Fruit fly (Drosophila melanogaster) whole organism, embryonic: Measurements from ENCODE around the gene Seipin.

Experiments
- Atf6 ChIP-seq: fragments of 200-800 bp; sonication (Bioruptor generic); IDR thresholded peaks from 2 replicates; pipeline ENCODE4 v1.3.6; 2022; ENCODE audit warnings: missing biosample characterization, missing genetic modification characterization
- CG13287 ChIP-seq: fragments of 200-800 bp; sonication (Bioruptor generic); IDR thresholded peaks from 2 replicates; pipeline ENCODE4 v1.3.6; 2022; ENCODE audit warnings: missing biosample characterization, missing genetic modification characterization; ENCODE audit not compliant: partially characterized antibody
- CG13894 ChIP-seq: fragments of 200-800 bp; sonication (Bioruptor generic); optimal IDR thresholded peaks from 3 replicates; lab custom pipeline; 2018; ENCODE audit warnings: missing biosample characterization, mild to moderate bottlenecking, missing genetic modification characterization, moderate library complexity
- CG14050 ChIP-seq: fragments of 200-800 bp; sonication (Bioruptor generic); IDR thresholded peaks from 3 replicates; pipeline ENCODE4 v1.3.6; 2022; ENCODE audit warnings: missing biosample characterization, missing genetic modification characterization
- CG15601 ChIP-seq: fragments of 200-800 bp; sonication (Bioruptor generic); optimal IDR thresholded peaks from 3 replicates; lab custom pipeline; 2019; ENCODE audit warnings: missing biosample characterization, mild to moderate bottlenecking, missing genetic modification characterization, moderate library complexity
- CG16779 ChIP-seq: fragments of 200-800 bp; sonication (Bioruptor generic); IDR thresholded peaks from 2 replicates; pipeline ENCODE4 v1.3.6; 2022; ENCODE audit warnings: missing biosample characterization, missing genetic modification characterization
- CG18011 ChIP-seq: fragments of 200-800 bp; sonication (Bioruptor generic); optimal IDR thresholded peaks from 2 replicates; lab custom pipeline; 2017; ENCODE audit warnings: missing biosample characterization, missing genetic modification characterization, mild to moderate bottlenecking, moderate library complexity, missing genotype
- CG18764 ChIP-seq: fragments of 200-800 bp; sonication (Bioruptor generic); optimal IDR thresholded peaks from 3 replicates; lab custom pipeline; 2016; ENCODE audit warnings: missing biosample characterization, missing genetic modification characterization
- CG2875 ChIP-seq: fragments of 200-800 bp; sonication (Bioruptor generic); optimal IDR thresholded peaks from 2 replicates; lab custom pipeline; 2017; ENCODE audit warnings: missing biosample characterization, mild to moderate bottlenecking, missing genetic modification characterization, missing genetic modification reagents
- CG32767 ChIP-seq: fragments of 200-800 bp; sonication (Bioruptor generic); IDR thresholded peaks from 2 replicates; pipeline ENCODE4 v1.3.6; 2022; ENCODE audit warnings: missing biosample characterization, missing genetic modification characterization
- CG34224 ChIP-seq: fragments of 200-800 bp; sonication (Bioruptor generic); IDR thresholded peaks from 3 replicates; pipeline ENCODE4 v1.3.6; 2022; ENCODE audit warnings: missing biosample characterization, missing genetic modification characterization; ENCODE audit not compliant: partially characterized antibody
- CG4360 ChIP-seq: fragments of 200-800 bp; sonication (Bioruptor generic); IDR thresholded peaks from 2 replicates; pipeline ENCODE4 v1.3.6; 2022; ENCODE audit warnings: missing biosample characterization, missing genetic modification characterization
- CG4617 ChIP-seq: fragments of 200-800 bp; sonication (Bioruptor generic); optimal IDR thresholded peaks from 3 replicates; lab custom pipeline; 2016; ENCODE audit warnings: missing biosample characterization, missing genetic modification characterization, borderline replicate concordance
- CG9817 ChIP-seq: fragments of 200-800 bp; sonication (Bioruptor generic); optimal IDR thresholded peaks from 2 replicates; lab custom pipeline; 2018; ENCODE audit warnings: missing biosample characterization, mild to moderate bottlenecking, missing genetic modification characterization, moderate library complexity
- Dbx ChIP-seq: fragments of 200-800 bp; sonication (Bioruptor generic); IDR thresholded peaks from 3 replicates; pipeline ENCODE4 v1.3.6; 2022; ENCODE audit warnings: missing biosample characterization, missing genetic modification characterization
- Dek ChIP-seq: fragments of 200-800 bp; sonication (Bioruptor generic); optimal IDR thresholded peaks from 3 replicates; lab custom pipeline; 2019; ENCODE audit warnings: missing biosample characterization, mild to moderate bottlenecking, missing genetic modification characterization, moderate library complexity
- Dip2 ChIP-seq: fragments of 200-800 bp; sonication (Bioruptor generic); IDR thresholded peaks from 2 replicates; pipeline ENCODE4 v1.3.6; 2022; ENCODE audit warnings: missing biosample characterization, missing genetic modification characterization
- Fer1 ChIP-seq: fragments of 200-800 bp; sonication (Bioruptor generic); optimal IDR thresholded peaks from 2 replicates; lab custom pipeline; 2017; ENCODE audit warnings: missing biosample characterization, mild to moderate bottlenecking, missing genetic modification characterization
- HmgZ ChIP-seq: fragments of 200-800 bp; sonication (Bioruptor generic); optimal IDR thresholded peaks from 2 replicates; lab custom pipeline; 2018; ENCODE audit warnings: missing biosample characterization, mild to moderate bottlenecking, missing genetic modification characterization
- Hmx ChIP-seq: fragments of 200-800 bp; sonication (Bioruptor generic); optimal IDR thresholded peaks from 2 replicates; lab custom pipeline; 2016; ENCODE audit warnings: missing biosample characterization, missing genetic modification characterization
- Hr78 ChIP-seq, 2 experiments: fragments of 200-800 bp in 1 of 2; fragments of >200 bp in 1 of 2; sonication (Bioruptor generic) in 1 of 2; optimal IDR thresholded peaks; 2 replicates each; lab custom pipeline; 2017 to 2019; ENCODE audit warnings: missing biosample characterization in 2 of 2, missing genetic modification characterization in 2 of 2, mild to moderate bottlenecking in 1 of 2, moderate library complexity in 1 of 2
- Lhr ChIP-seq: fragments of 200-800 bp; sonication (Bioruptor generic); optimal IDR thresholded peaks from 3 replicates; lab custom pipeline; 2017; ENCODE audit warnings: mild to moderate bottlenecking, missing biosample characterization, missing genetic modification reagents, missing genetic modification characterization
- Meics ChIP-seq: fragments of 200-800 bp; sonication (Bioruptor generic); optimal IDR thresholded peaks from 2 replicates; lab custom pipeline; 2017; ENCODE audit warnings: missing biosample characterization, mild to moderate bottlenecking, missing genetic modification characterization
- NK7.1 ChIP-seq: fragments of 200-800 bp; sonication (Bioruptor generic); optimal IDR thresholded peaks from 3 replicates; lab custom pipeline; 2016; ENCODE audit warnings: missing biosample characterization, missing genetic modification characterization
- Poxn ChIP-seq: fragments of 200-800 bp; sonication (Bioruptor generic); IDR thresholded peaks from 2 replicates; pipeline ENCODE4 v1.3.6; 2022; ENCODE audit warnings: missing biosample characterization, missing genetic modification characterization
- Rx ChIP-seq: fragments of 200-800 bp; sonication (Bioruptor generic); IDR thresholded peaks from 2 replicates; pipeline ENCODE4 v1.3.6; 2022; ENCODE audit warnings: missing biosample characterization, missing genetic modification characterization
- Scr ChIP-seq: fragments of 200-800 bp; sonication (Bioruptor generic); IDR thresholded peaks from 2 replicates; pipeline ENCODE4 v1.3.6; 2022; ENCODE audit warnings: missing biosample characterization, missing genetic modification characterization; ENCODE audit not compliant: partially characterized antibody
- Sry-δ ChIP-seq: fragments of 200-800 bp; sonication (Bioruptor generic); optimal IDR thresholded peaks from 2 replicates; lab custom pipeline; 2016; ENCODE audit warnings: missing biosample characterization, missing genetic modification characterization
- Stat92E ChIP-seq, 3 experiments: fragments of >200 bp in 2 of 3; fragments of 200-800 bp in 1 of 3; sonication (Bioruptor generic) in 1 of 3; optimal IDR thresholded peaks; 2 replicates each; lab custom pipeline; 2017 to 2019; ENCODE audit warnings: missing biosample characterization in 3 of 3, missing genetic modification characterization in 3 of 3, mild to moderate bottlenecking in 1 of 3, moderate library complexity in 1 of 3
- TFAM ChIP-seq: fragments of 200-800 bp; sonication (Bioruptor generic); optimal IDR thresholded peaks from 2 replicates; lab custom pipeline; 2017; ENCODE audit warnings: missing biosample characterization, missing genetic modification characterization, inconsistent platforms
- Vsx1 ChIP-seq: fragments of 200-800 bp; sonication (Bioruptor generic); optimal IDR thresholded peaks from 2 replicates; lab custom pipeline; 2017; ENCODE audit warnings: missing biosample characterization, mild to moderate bottlenecking, missing genetic modification characterization, missing genetic modification reagents
- Xbp1 ChIP-seq: fragments of 200-800 bp; sonication (Bioruptor generic); optimal IDR thresholded peaks from 3 replicates; lab custom pipeline; 2016; ENCODE audit warnings: missing biosample characterization, mild to moderate bottlenecking, missing genetic modification characterization
- ap ChIP-seq: fragments of 200-800 bp; sonication (Bioruptor generic); IDR thresholded peaks from 2 replicates; pipeline ENCODE4 v1.3.6; 2022; ENCODE audit warnings: missing biosample characterization, missing genetic modification characterization
- cad ChIP-seq: fragments of >200 bp; optimal IDR thresholded peaks from 2 replicates; lab custom pipeline; 2017; ENCODE audit warnings: missing biosample characterization, missing genetic modification characterization
- crol ChIP-seq: fragments of 200-800 bp; sonication (Bioruptor generic); IDR thresholded peaks from 2 replicates; pipeline ENCODE4 v1.3.6; 2022; ENCODE audit warnings: missing biosample characterization, missing genetic modification characterization
- emc ChIP-seq: fragments of 200-800 bp; sonication (Bioruptor generic); optimal IDR thresholded peaks from 2 replicates; lab custom pipeline; 2016; ENCODE audit warnings: missing biosample characterization, missing genetic modification characterization
- eve ChIP-seq, 2 experiments: fragments of >200 bp; optimal IDR thresholded peaks; 2 replicates each; lab custom pipeline; 2017; ENCODE audit warnings: missing biosample characterization in 2 of 2, missing genetic modification characterization in 2 of 2
- fd96Cb ChIP-seq: fragments of 200-800 bp; sonication (Bioruptor generic); optimal IDR thresholded peaks from 2 replicates; lab custom pipeline; 2018; ENCODE audit warnings: missing biosample characterization, mild to moderate bottlenecking, missing genetic modification characterization, moderate library complexity
- gfzf ChIP-seq: fragments of 200-800 bp; sonication (Bioruptor generic); optimal IDR thresholded peaks from 2 replicates; lab custom pipeline; 2016; ENCODE audit warnings: missing biosample characterization, mild to moderate bottlenecking, missing genetic modification characterization, moderate library complexity
- gsb-n ChIP-seq: fragments of 200-800 bp; sonication (Bioruptor generic); optimal IDR thresholded peaks from 3 replicates; lab custom pipeline; 2018; ENCODE audit warnings: missing biosample characterization, mild to moderate bottlenecking, missing genetic modification characterization
- hkb ChIP-seq, 2 experiments: fragments of 200-800 bp in 1 of 2; fragments of >200 bp in 1 of 2; sonication (Bioruptor generic) in 1 of 2; IDR thresholded peaks in 1 of 2; optimal IDR thresholded peaks in 1 of 2; 2 replicates each; pipeline versions ENCODE4 v1.3.6 to Lab custom; 2017 to 2022; ENCODE audit warnings: missing biosample characterization in 1 of 2, missing genetic modification characterization in 1 of 2
- ind ChIP-seq: fragments of 200-800 bp; sonication (Bioruptor generic); optimal IDR thresholded peaks from 3 replicates; lab custom pipeline; 2016; ENCODE audit warnings: missing biosample characterization, missing genetic modification characterization
- lola ChIP-seq, 3 experiments: fragments of >200 bp in 2 of 3; fragments of 200-800 bp in 1 of 3; sonication (Bioruptor generic) in 1 of 3; optimal IDR thresholded peaks; 2 replicates each; lab custom pipeline; 2017 to 2019; ENCODE audit warnings: missing biosample characterization in 3 of 3, missing genetic modification characterization in 3 of 3, mild to moderate bottlenecking in 1 of 3, moderate library complexity in 1 of 3
- maf-S ChIP-seq: fragments of 200-800 bp; sonication (Bioruptor generic); optimal IDR thresholded peaks from 2 replicates; lab custom pipeline; 2016; ENCODE audit warnings: missing biosample characterization, missing genetic modification characterization
- pita ChIP-seq: fragments of 200-800 bp; sonication (Bioruptor generic); optimal IDR thresholded peaks from 2 replicates; lab custom pipeline; 2017; ENCODE audit warnings: missing biosample characterization, mild to moderate bottlenecking, missing genetic modification characterization
- unc-4 ChIP-seq: fragments of 200-800 bp; sonication (Bioruptor generic); IDR thresholded peaks from 2 replicates; pipeline ENCODE4 v1.3.6; 2022; ENCODE audit warnings: missing biosample characterization, missing genetic modification characterization; ENCODE audit not compliant: partially characterized antibody
- vnd ChIP-seq: fragments of 200-800 bp; sonication (Bioruptor generic); IDR thresholded peaks from 3 replicates; pipeline ENCODE4 v1.3.6; 2022; ENCODE audit warnings: missing biosample characterization, missing genetic modification characterization; ENCODE audit not compliant: partially characterized antibody

Gene Seipin

DNA sequence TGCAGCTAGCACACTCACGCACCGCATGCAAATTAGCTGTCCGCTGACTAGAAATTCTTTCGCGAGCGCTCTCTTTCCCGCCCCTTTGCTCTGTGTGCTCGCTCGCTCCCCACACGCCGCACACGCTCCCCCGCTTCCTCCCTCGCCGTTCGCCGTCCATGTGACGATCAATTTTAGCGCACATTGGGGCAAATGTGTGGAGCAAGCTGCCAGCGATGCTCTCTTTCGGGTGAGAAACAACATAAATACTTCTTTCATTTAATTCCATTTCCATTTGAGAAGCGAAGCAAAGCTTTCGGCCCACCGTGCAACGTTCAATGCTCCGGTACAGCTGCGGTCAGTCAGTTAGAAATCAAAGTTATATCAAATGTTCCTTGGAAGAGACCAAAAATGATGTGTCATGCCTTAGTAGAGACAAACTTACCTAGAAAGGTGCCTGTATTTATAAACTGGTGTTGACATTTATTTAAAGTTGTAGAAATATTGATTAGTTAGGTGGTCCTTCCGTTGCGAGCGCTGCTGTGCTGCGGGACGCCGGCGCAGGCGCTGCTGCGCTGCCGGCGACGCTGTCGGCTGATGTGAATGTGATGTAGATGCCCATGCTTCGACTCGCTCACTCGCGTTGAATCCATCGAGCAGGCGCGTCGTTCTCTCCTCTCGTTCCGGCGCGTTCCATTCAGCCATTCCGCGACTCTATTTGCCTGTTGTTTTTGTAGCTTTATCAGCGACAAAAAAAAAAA is 26.6 kb downstream of the Seipin start (continued):
- TF ChIP-seq Fer1 (GFP tag; lab: Kevin White, UChicago) = peak; percentile 98
- peak; percentile 95 for TF ChIP-seq fd96Cb (tag; lab: Kevin White, UChicago)
- TF ChIP-seq crol (GFP tag; lab: Robert Waterston, UW) = peak; percentile 99
- peak; percentile 62 for TF ChIP-seq Sry-δ (GFP tag; lab: Kevin White, UChicago)
- TF ChIP-seq gfzf = peak; percentile 11
- TF ChIP-seq Hmx = peak; percentile 86
- peak; percentile 88 for TF ChIP-seq Poxn
- TF ChIP-seq CG4360 = peak; percentile 90
- TF ChIP-seq lola (GFP tag; optimal IDR thresholded peaks at IDR 0.05; lab: Kevin White, UChicago) = peak in 1 of 3 experiments; percentile 95
- peak; percentile 96 for TF ChIP-seq gsb-n (tag; lab: Kevin White, UChicago)
- peak; percentile 97 for TF ChIP-seq Atf6 (GFP tag; lab: Robert Waterston, UW)
- TF ChIP-seq pita (GFP tag; lab: Kevin White, UChicago) = no peak
- peak; percentile 93 for TF ChIP-seq ap (GFP tag; lab: Robert Waterston, UW)
- TF ChIP-seq Dek (tag; lab: Kevin White, UChicago) = peak; percentile 96
- TF ChIP-seq CG16779 = peak; percentile 94
- TF ChIP-seq Scr (GFP tag; lab: Robert Waterston, UW) = peak; percentile 47; the same call in 1 of the 2 replicates
- TF ChIP-seq CG18764 = peak; percentile 91
- TF ChIP-seq cad (GFP tag; lab: Kevin White, UChicago) = no peak
- peak; percentile 96 for TF ChIP-seq maf-S (GFP tag; lab: Kevin White, UChicago)
- TF ChIP-seq HmgZ (tag; lab: Kevin White, UChicago) = peak; percentile 99
- TF ChIP-seq hkb (optimal IDR thresholded peaks at IDR 0.05; lab: Kevin White, UChicago) = no peak
- peak; percentile 98 for TF ChIP-seq hkb (GFP tag; IDR thresholded peaks at IDR 0.05; lab: Robert Waterston, UW)
- TF ChIP-seq eve (GFP tag; optimal IDR thresholded peaks at IDR 0.05; lab: Kevin White, UChicago) = peak in 1 of 2 experiments; percentile 97
- TF ChIP-seq CG15601 (tag; lab: Kevin White, UChicago) = peak; percentile 97
- TF ChIP-seq TFAM (GFP tag; lab: Kevin White, UChicago) = peak; percentile 86
- TF ChIP-seq CG2875 (GFP tag; lab: Kevin White, UChicago) = peak; percentile 96
- TF ChIP-seq Hr78 (GFP tag; optimal IDR thresholded peaks at IDR 0.05; lab: Kevin White, UChicago) = peak in 1 of 2 experiments; percentile 90
- peak; percentile 96 for TF ChIP-seq Rx (GFP tag; lab: Robert Waterston, UW)
- TF ChIP-seq CG18011 (GFP tag; lab: Kevin White, UChicago) = peak; percentile 89
- TF ChIP-seq CG9817 (tag; lab: Kevin White, UChicago) = peak; percentile 95
- no peak for TF ChIP-seq unc-4 (GFP tag; lab: Robert Waterston, UW)
- peak; percentile 39 for TF ChIP-seq CG13287 (GFP tag; lab: Robert Waterston, UW)
- TF ChIP-seq Xbp1 = peak; percentile 98
- peak; percentile 49; the same call in 1 of the 2 replicates for TF ChIP-seq Dip2 (GFP tag; lab: Robert Waterston, UW)
- peak in 1 of 3 experiments; percentile 93 for TF ChIP-seq Stat92E (GFP tag; optimal IDR thresholded peaks at IDR 0.05; lab: Kevin White, UChicago)
- TF ChIP-seq CG4617 (GFP tag; lab: Kevin White, UChicago) = peak; percentile 88
- peak; percentile 97 for TF ChIP-seq Meics (GFP tag; lab: Kevin White, UChicago)
- TF ChIP-seq ind (GFP tag; lab: Kevin White, UChicago) = peak; percentile 96
- TF ChIP-seq Vsx1 = peak; percentile 94
- peak; percentile 95 for TF ChIP-seq CG14050
- TF ChIP-seq CG13894 (tag; lab: Kevin White, UChicago) = peak; percentile 94
- peak; percentile 96 for TF ChIP-seq Dbx
- peak; percentile 87 for TF ChIP-seq emc (GFP tag; lab: Kevin White, UChicago)
- peak; percentile 55 for TF ChIP-seq vnd (GFP tag; lab: Robert Waterston, UW)
- TF ChIP-seq Lhr (GFP tag; lab: Kevin White, UChicago) = peak; percentile 87
- peak; percentile 48; the same call in 1 of the 3 replicates for TF ChIP-seq CG34224
- TF ChIP-seq CG32767 (GFP tag; lab: Robert Waterston, UW) = peak; percentile 97
- peak; percentile 95 for TF ChIP-seq NK7.1 (GFP tag; lab: Kevin White, UChicago)
